Worm (Caenorhabditis elegans) whole organism, mixed stage, embryonic: ENCODE measurements around the gene npr-2.

Experiments
- lin-13 ChIP-seq: fragments of 150-350 bp; optimal IDR thresholded peaks from 2 replicates; lab custom pipeline; 2014; ENCODE audit warnings: missing biosample characterization, missing genetic modification characterization
- nhr-28 ChIP-seq: fragments of 150-350 bp; optimal IDR thresholded peaks from 2 replicates; lab custom pipeline; 2014; ENCODE audit warnings: missing biosample characterization, missing genetic modification characterization
- snpc-4 ChIP-seq: fragments of 150-350 bp; optimal IDR thresholded peaks from 2 replicates; lab custom pipeline; 2014; ENCODE audit warnings: missing biosample characterization, missing genetic modification characterization
- unc-39 ChIP-seq: fragments of 150-350 bp; optimal IDR thresholded peaks from 2 replicates; lab custom pipeline; 2014; ENCODE audit warnings: missing biosample characterization, missing genetic modification characterization
- unc-62 ChIP-seq: fragments of 150-350 bp; optimal IDR thresholded peaks from 2 replicates; lab custom pipeline; 2014; ENCODE audit warnings: missing biosample characterization, missing genetic modification reagents, missing genetic modification characterization
- ztf-11 ChIP-seq: fragments of 150-350 bp; optimal IDR thresholded peaks from 2 replicates; lab custom pipeline; 2014; ENCODE audit warnings: missing biosample characterization, missing genetic modification characterization

DNA sequence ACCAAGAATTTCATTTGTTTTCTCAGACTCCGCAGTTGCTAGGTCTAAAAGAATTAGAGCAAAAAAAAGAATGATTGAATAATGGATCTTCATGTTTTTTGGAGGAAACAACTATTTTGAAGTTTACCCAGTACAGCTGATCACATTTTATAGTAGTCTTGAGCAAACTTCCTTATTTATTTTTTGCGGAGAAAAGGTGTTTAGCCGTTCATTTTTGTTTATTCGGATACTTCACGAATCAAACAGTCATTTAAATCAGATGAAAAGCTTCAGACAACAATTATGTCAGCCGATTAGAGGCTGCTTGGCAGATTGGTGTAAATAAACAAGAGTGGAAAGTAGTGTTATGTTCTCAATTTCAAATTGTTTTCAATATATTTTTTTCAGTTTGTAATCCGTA lies 44.4 kb upstream of the npr-2 start, which contains the start of gene W09C2.8:
- TF ChIP-seq ztf-11 (tag; lab: Kevin White, UChicago), result no peak
- no peak for TF ChIP-seq lin-13 (tag; lab: Kevin White, UChicago)
- TF ChIP-seq nhr-28, result no peak
- no peak for TF ChIP-seq unc-62 (GFP tag; lab: Kevin White, UChicago)
- TF ChIP-seq snpc-4 (tag; lab: Kevin White, UChicago), result no peak
- TF ChIP-seq unc-39 (tag; lab: Kevin White, UChicago), result no peak
